Fruit fly (Drosophila melanogaster) whole organism, embryonic: ENCODE measurements around the gene Ugt36D1.

Experiments
- ATbp ChIP-seq: fragments of 200-800 bp; sonication (Bioruptor generic); optimal IDR thresholded peaks from 2 replicates; lab custom pipeline; 2017; ENCODE audit warnings: missing biosample characterization, mild to moderate bottlenecking, missing genetic modification characterization, missing genetic modification reagents
- CG10209 ChIP-seq: fragments of 200-800 bp; sonication (Bioruptor generic); optimal IDR thresholded peaks from 3 replicates; lab custom pipeline; 2017; ENCODE audit warnings: missing biosample characterization, mild to moderate bottlenecking, missing genetic modification characterization, missing genetic modification reagents
- CG1024 ChIP-seq: fragments of 200-800 bp; sonication (Bioruptor generic); IDR thresholded peaks from 2 replicates; pipeline ENCODE4 v1.3.6; 2022; ENCODE audit warnings: missing biosample characterization, missing genetic modification characterization
- CG12299 ChIP-seq: fragments of 200-800 bp; sonication (Bioruptor generic); optimal IDR thresholded peaks from 2 replicates; lab custom pipeline; 2018; ENCODE audit warnings: missing biosample characterization, mild to moderate bottlenecking, missing genetic modification characterization
- CG12769 ChIP-seq: fragments of 200-800 bp; sonication (Bioruptor generic); optimal IDR thresholded peaks from 2 replicates; lab custom pipeline; 2019; ENCODE audit warnings: missing biosample characterization, mild to moderate bottlenecking, missing genetic modification characterization, moderate library complexity
- CG14014 ChIP-seq: fragments of 200-800 bp; sonication (Bioruptor generic); IDR thresholded peaks from 2 replicates; pipeline ENCODE4 v1.3.6; 2022; ENCODE audit warnings: missing biosample characterization, missing genetic modification characterization
- CG17359 ChIP-seq: fragments of 200-800 bp; sonication (Bioruptor generic); optimal IDR thresholded peaks from 3 replicates; lab custom pipeline; 2018; ENCODE audit warnings: missing biosample characterization, mild to moderate bottlenecking, missing genetic modification characterization, moderate library complexity
- CG18619 ChIP-seq: fragments of 200-800 bp; sonication (Bioruptor generic); optimal IDR thresholded peaks from 3 replicates; lab custom pipeline; 2017; ENCODE audit warnings: missing biosample characterization, mild to moderate bottlenecking, missing genetic modification characterization
- CG2120 ChIP-seq: fragments of 200-800 bp; sonication (Bioruptor generic); optimal IDR thresholded peaks from 3 replicates; lab custom pipeline; 2016; ENCODE audit warnings: missing biosample characterization, missing genetic modification characterization
- CG2678 ChIP-seq: fragments of 200-800 bp; sonication (Bioruptor generic); optimal IDR thresholded peaks from 3 replicates; lab custom pipeline; 2019; ENCODE audit warnings: missing biosample characterization, mild to moderate bottlenecking, missing genetic modification characterization, moderate library complexity
- CG2875 ChIP-seq: fragments of 200-800 bp; sonication (Bioruptor generic); optimal IDR thresholded peaks from 2 replicates; lab custom pipeline; 2017; ENCODE audit warnings: missing biosample characterization, mild to moderate bottlenecking, missing genetic modification characterization, missing genetic modification reagents
- CG34376 ChIP-seq: fragments of 200-800 bp; sonication (Bioruptor generic); optimal IDR thresholded peaks from 2 replicates; lab custom pipeline; 2018; ENCODE audit warnings: missing biosample characterization, mild to moderate bottlenecking, missing genetic modification characterization
- CG34422 ChIP-seq: fragments of 200-800 bp; sonication (Bioruptor generic); IDR thresholded peaks from 3 replicates; pipeline ENCODE4 v1.3.6; 2022; ENCODE audit warnings: missing biosample characterization, missing genetic modification characterization
- CG43689 ChIP-seq: fragments of 200-800 bp; sonication (Bioruptor generic); IDR thresholded peaks from 2 replicates; pipeline ENCODE4 v1.3.6; 2022; ENCODE audit warnings: missing biosample characterization, missing genetic modification characterization
- CG4617 ChIP-seq: fragments of 200-800 bp; sonication (Bioruptor generic); optimal IDR thresholded peaks from 3 replicates; lab custom pipeline; 2016; ENCODE audit warnings: missing biosample characterization, missing genetic modification characterization, borderline replicate concordance
- CG4730 ChIP-seq: fragments of 200-800 bp; sonication (Bioruptor generic); IDR thresholded peaks from 2 replicates; pipeline ENCODE4 v1.3.6; 2022; ENCODE audit warnings: missing biosample characterization, missing genetic modification characterization
- CG7987 ChIP-seq: fragments of 200-800 bp; sonication (Bioruptor generic); optimal IDR thresholded peaks from 2 replicates; lab custom pipeline; 2018; ENCODE audit warnings: missing biosample characterization, mild to moderate bottlenecking, missing genetic modification characterization, moderate library complexity
- CG8290 ChIP-seq, 3 experiments: fragments of 200-800 bp; sonication (Bioruptor generic); optimal IDR thresholded peaks; 2 replicates each; lab custom pipeline; 2016 to 2019; ENCODE audit warnings: missing biosample characterization in 3 of 3, missing genetic modification characterization in 3 of 3, mild to moderate bottlenecking in 2 of 3, moderate library complexity in 1 of 3
- HHEX ChIP-seq: fragments of 200-800 bp; sonication (Bioruptor generic); optimal IDR thresholded peaks from 3 replicates; lab custom pipeline; 2017; ENCODE audit warnings: missing biosample characterization, mild to moderate bottlenecking, missing genetic modification characterization, missing genetic modification reagents
- Mad ChIP-seq: fragments of 200-800 bp; sonication (Bioruptor generic); optimal IDR thresholded peaks from 2 replicates; lab custom pipeline; 2016; ENCODE audit warnings: missing biosample characterization, missing genetic modification characterization
- Med ChIP-seq: fragments of 200-800 bp; sonication (Bioruptor generic); peaks from one replicate; lab custom pipeline; 2016; ENCODE audit warnings: missing biosample characterization, missing genetic modification characterization, mild to moderate bottlenecking, inconsistent platforms, moderate library complexity
- Poxn ChIP-seq: fragments of 200-800 bp; sonication (Bioruptor generic); IDR thresholded peaks from 2 replicates; pipeline ENCODE4 v1.3.6; 2022; ENCODE audit warnings: missing biosample characterization, missing genetic modification characterization
- Rfx ChIP-seq: fragments of 200-800 bp; sonication (Bioruptor generic); IDR thresholded peaks from 2 replicates; pipeline ENCODE4 v1.3.6; 2022; ENCODE audit warnings: missing biosample characterization, missing genetic modification characterization
- Trl ChIP-seq, 3 experiments: fragments of >200 bp in 2 of 3; fragments of 200-800 bp in 1 of 3; sonication (Bioruptor generic) in 1 of 3; optimal IDR thresholded peaks; 2 replicates in 1 of 3; 3 replicates in 2 of 3; lab custom pipeline; 2016 to 2017; ENCODE audit warnings: missing biosample characterization in 1 of 3, missing genetic modification characterization in 1 of 3
- Xbp1 ChIP-seq: fragments of 200-800 bp; sonication (Bioruptor generic); optimal IDR thresholded peaks from 3 replicates; lab custom pipeline; 2016; ENCODE audit warnings: missing biosample characterization, mild to moderate bottlenecking, missing genetic modification characterization
- Xrp1 ChIP-seq: fragments of 200-800 bp; sonication (Bioruptor generic); IDR thresholded peaks from 2 replicates; pipeline ENCODE4 v1.3.6; 2022; ENCODE audit warnings: missing biosample characterization, missing genetic modification characterization
- bcd ChIP-seq: fragments of 200-800 bp; sonication (Bioruptor generic); optimal IDR thresholded peaks from 2 replicates; lab custom pipeline; 2017; ENCODE audit warnings: missing biosample characterization, mild to moderate bottlenecking, missing genetic modification characterization
- chn ChIP-seq: fragments of 200-800 bp; sonication (Bioruptor generic); optimal IDR thresholded peaks from 2 replicates; lab custom pipeline; 2016; ENCODE audit warnings: missing biosample characterization, missing genetic modification characterization
- corto ChIP-seq: fragments of 200-800 bp; sonication (Bioruptor generic); optimal IDR thresholded peaks from 2 replicates; lab custom pipeline; 2016; ENCODE audit warnings: missing biosample characterization, mild to moderate bottlenecking, missing genetic modification characterization, moderate library complexity
- exex ChIP-seq: fragments of 200-800 bp; sonication (Bioruptor generic); optimal IDR thresholded peaks from 4 replicates; lab custom pipeline; 2018; ENCODE audit warnings: missing biosample characterization, mild to moderate bottlenecking, missing genetic modification characterization, moderate library complexity
- fd64A ChIP-seq: fragments of 200-800 bp; sonication (Bioruptor generic); optimal IDR thresholded peaks from 3 replicates; lab custom pipeline; 2018; ENCODE audit warnings: missing biosample characterization, mild to moderate bottlenecking, missing genetic modification characterization
- gem ChIP-seq: fragments of 200-800 bp; sonication (Bioruptor generic); optimal IDR thresholded peaks from 2 replicates; lab custom pipeline; 2019; ENCODE audit warnings: missing biosample characterization, mild to moderate bottlenecking, missing genetic modification characterization, moderate library complexity
- hkb ChIP-seq, 2 experiments: fragments of 200-800 bp in 1 of 2; fragments of >200 bp in 1 of 2; sonication (Bioruptor generic) in 1 of 2; IDR thresholded peaks in 1 of 2; optimal IDR thresholded peaks in 1 of 2; 2 replicates each; pipeline versions ENCODE4 v1.3.6 to Lab custom; 2017 to 2022; ENCODE audit warnings: missing biosample characterization in 1 of 2, missing genetic modification characterization in 1 of 2
- ken ChIP-seq: fragments of 200-800 bp; sonication (Bioruptor generic); IDR thresholded peaks from 3 replicates; pipeline ENCODE4 v1.3.6; 2022; ENCODE audit warnings: missing biosample characterization, missing genetic modification characterization
- lab ChIP-seq: fragments of 200-800 bp; sonication (Bioruptor generic); optimal IDR thresholded peaks from 3 replicates; lab custom pipeline; 2017; ENCODE audit warnings: missing biosample characterization, missing genetic modification characterization, mild to moderate bottlenecking, moderate library complexity, missing genetic modification reagents
- lov ChIP-seq, 2 experiments: fragments of 200-800 bp in 1 of 2; fragments of >200 bp in 1 of 2; sonication (Bioruptor generic) in 1 of 2; IDR thresholded peaks in 1 of 2; optimal IDR thresholded peaks in 1 of 2; 2 replicates in 1 of 2; 3 replicates in 1 of 2; pipeline versions ENCODE4 v1.3.6 to Lab custom; 2017 to 2022; ENCODE audit warnings: missing biosample characterization in 1 of 2, missing genetic modification characterization in 1 of 2
- schlank ChIP-seq: fragments of 200-800 bp; sonication (Bioruptor generic); optimal IDR thresholded peaks from 2 replicates; lab custom pipeline; 2018; ENCODE audit warnings: missing biosample characterization, mild to moderate bottlenecking, missing genetic modification characterization
- stwl ChIP-seq: fragments of 200-800 bp; sonication (Bioruptor generic); optimal IDR thresholded peaks from 3 replicates; lab custom pipeline; 2018; ENCODE audit warnings: missing biosample characterization, mild to moderate bottlenecking, missing genetic modification characterization, moderate library complexity
- vvl ChIP-seq: fragments of 200-800 bp; sonication (Bioruptor generic); IDR thresholded peaks from 2 replicates; pipeline ENCODE4 v1.3.6; 2022; ENCODE audit warnings: missing biosample characterization, missing genetic modification characterization
- wdn ChIP-seq: fragments of 200-800 bp; sonication (Bioruptor generic); IDR thresholded peaks from 2 replicates; pipeline ENCODE4 v1.3.6; 2022; ENCODE audit warnings: missing biosample characterization, missing genetic modification characterization
- wek ChIP-seq: fragments of 200-800 bp; sonication (Bioruptor generic); optimal IDR thresholded peaks from 3 replicates; lab custom pipeline; 2018; ENCODE audit warnings: missing biosample characterization, mild to moderate bottlenecking, missing genetic modification characterization, moderate library complexity

The Ugt36D1 gene

dm6 chr2L:18864093-18864492 lies 40.7 kb downstream of the Ugt36D1 start (continued):
- TF ChIP-seq hkb (optimal IDR thresholded peaks at IDR 0.05; lab: Kevin White, UChicago): no peak
- 0 out of 2 replicates have a peak, but pooled peaks have one; percentile 25 for TF ChIP-seq hkb (GFP tag; IDR thresholded peaks at IDR 0.05; lab: Robert Waterston, UW)
- 0 out of 2 replicates have a peak, but pooled peaks have one; percentile 25 for TF ChIP-seq vvl (GFP tag; lab: Robert Waterston, UW)
- TF ChIP-seq Med (GFP tag; lab: Kevin White, UChicago): peak; percentile 65
- peak; percentile 2 for TF ChIP-seq gem (tag; lab: Kevin White, UChicago)
- TF ChIP-seq CG7987 (GFP tag; lab: Kevin White, UChicago): no peak
- no peak for TF ChIP-seq stwl (tag; lab: Kevin White, UChicago)
- peak; percentile 37; the same call in 1 of the 2 replicates for TF ChIP-seq CG14014 (GFP tag; lab: Robert Waterston, UW)
- TF ChIP-seq CG2678 (tag; lab: Kevin White, UChicago): peak; percentile 17
- TF ChIP-seq CG34376 (GFP tag; lab: Kevin White, UChicago): no peak
- TF ChIP-seq Xbp1: no peak
- peak; percentile 14 for TF ChIP-seq wek (GFP tag; lab: Kevin White, UChicago)
- peak; percentile 22; the same call in 1 of the 2 replicates for TF ChIP-seq Rfx (GFP tag; lab: Robert Waterston, UW)
- 0 out of 2 replicates have a peak, but pooled peaks have one; percentile 38 for TF ChIP-seq CG43689
- peak; percentile 28 for TF ChIP-seq CG18619 (GFP tag; lab: Kevin White, UChicago)
- TF ChIP-seq Xrp1 (GFP tag; lab: Robert Waterston, UW): no peak
- TF ChIP-seq CG12769 (tag; lab: Kevin White, UChicago): peak; percentile 39
- TF ChIP-seq corto: no peak
- no peak for TF ChIP-seq CG2120
- no peak for TF ChIP-seq exex (tag; lab: Kevin White, UChicago)
- no peak for TF ChIP-seq chn (GFP tag; lab: Kevin White, UChicago)
- TF ChIP-seq CG2875 (GFP tag; lab: Kevin White, UChicago): peak; percentile 4
- TF ChIP-seq CG8290 (GFP tag; optimal IDR thresholded peaks at IDR 0.05; lab: Kevin White, UChicago): no peak
- TF ChIP-seq CG8290 (tag; optimal IDR thresholded peaks at IDR 0.05; lab: Kevin White, UChicago): peak in 1 of 2 experiments; percentile 70
- peak; percentile 16; the same call in 1 of the 2 replicates for TF ChIP-seq wdn (GFP tag; lab: Robert Waterston, UW)
- TF ChIP-seq CG17359 (tag; lab: Kevin White, UChicago): peak; percentile 8
- no peak for TF ChIP-seq Trl (optimal IDR thresholded peaks at IDR 0.05; lab: Kevin White, UChicago)
- TF ChIP-seq Trl (GFP tag; optimal IDR thresholded peaks at IDR 0.05; lab: Kevin White, UChicago): no peak
- no peak for TF ChIP-seq Mad (GFP tag; lab: Kevin White, UChicago)
- TF ChIP-seq fd64A: no peak
- TF ChIP-seq bcd (GFP tag; lab: Kevin White, UChicago): peak; percentile 22
- TF ChIP-seq CG1024 (GFP tag; lab: Robert Waterston, UW): 0 out of 2 replicates have a peak, but pooled peaks have one; percentile 5
- peak; percentile 47 for TF ChIP-seq lab (GFP tag; lab: Kevin White, UChicago)
- TF ChIP-seq CG12299 (tag; lab: Kevin White, UChicago): no peak
- TF ChIP-seq CG4617 (GFP tag; lab: Kevin White, UChicago): no peak
- no peak for TF ChIP-seq CG34422
- peak; percentile 30 for TF ChIP-seq schlank (tag; lab: Kevin White, UChicago)
- TF ChIP-seq ken: 0 out of 3 replicates have a peak, but pooled peaks have one; percentile 41
- no peak for TF ChIP-seq Poxn
- TF ChIP-seq HHEX (GFP tag; lab: Kevin White, UChicago): peak; percentile 2
- TF ChIP-seq CG4730 (GFP tag; lab: Robert Waterston, UW): no peak
- peak; percentile 57 for TF ChIP-seq ATbp
- no peak for TF ChIP-seq lov (optimal IDR thresholded peaks at IDR 0.05; lab: Kevin White, UChicago)
- no peak for TF ChIP-seq lov (GFP tag; IDR thresholded peaks at IDR 0.05; lab: Robert Waterston, UW)
- TF ChIP-seq CG10209 (GFP tag; lab: Kevin White, UChicago): peak; percentile 32
